Worm (Caenorhabditis elegans): ENCODE measurements around the gene lis-1.

ce11 chrIII:13409498-13409897 is 33.0 kb upstream of the lis-1 start, which contains the start of gene myo-6:
- TF ChIP-seq nhr-77 (tag; optimal IDR thresholded peaks at IDR 0.05) (no peak), fos-1 (tag; optimal IDR thresholded peaks at IDR 0.05) (no peak), ZK546.5 (tag; optimal IDR thresholded peaks at IDR 0.05) (no peak), pha-4 (tag; optimal IDR thresholded peaks at IDR 0.05) (peak; percentile 18), tbx-2 (tag; optimal IDR thresholded peaks at IDR 0.05) (no peak)
